Worm (Caenorhabditis elegans): ENCODE measurements around the gene C29E4.14.

DNA sequence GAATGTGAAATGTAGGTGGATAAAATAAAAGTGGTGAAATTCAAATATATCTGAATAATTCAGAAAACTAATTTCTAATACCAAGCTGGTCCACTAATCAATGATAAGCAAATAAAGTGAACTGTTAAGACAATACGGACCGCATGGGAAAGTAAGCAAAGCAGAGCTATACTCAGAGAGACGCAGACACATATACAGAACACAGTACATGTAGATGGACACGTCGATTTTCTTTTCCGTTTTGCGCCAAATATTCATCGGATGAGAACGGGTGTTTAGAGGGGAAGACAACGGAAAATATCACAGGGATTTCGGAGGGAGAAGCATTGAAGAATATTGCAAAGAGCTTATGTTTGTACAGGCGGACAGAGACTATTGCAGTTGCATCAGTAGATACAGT is 6.0 kb downstream of the C29E4.14 start:
- TF ChIP-seq ekl-4 (GFP tag; IDR thresholded peaks at IDR 0.05) (no peak), ceh-100 (GFP tag; IDR thresholded peaks at IDR 0.05) (no peak), snpc-4 (GFP tag; optimal IDR thresholded peaks at IDR 0.05) (no peak), snpc-4 (tag; optimal IDR thresholded peaks at IDR 0.05) (no peak), ztf-6 (GFP tag; IDR thresholded peaks at IDR 0.05) (no peak), B0035.1 (tag; optimal IDR thresholded peaks at IDR 0.05) (no peak), him-1 (tag; optimal IDR thresholded peaks at IDR 0.05) (no peak), ceh-40 (GFP tag; IDR thresholded peaks at IDR 0.05) (no peak), ceh-27 (GFP tag; optimal IDR thresholded peaks at IDR 0.05) (no peak), ama-1 (optimal IDR thresholded peaks at IDR 0.05) (no peak), ama-1 (GFP tag; optimal IDR thresholded peaks at IDR 0.05) (no peak), athp-1 (tag; optimal IDR thresholded peaks at IDR 0.05) (no peak), unc-62 (GFP tag; optimal IDR thresholded peaks at IDR 0.05) (no peak), F49E8.2 (tag; optimal IDR thresholded peaks at IDR 0.05; ENCODE audit: insufficient read depth) (no peak)
